Fruit fly (Drosophila melanogaster) whole organism, adult: Measurements from ENCODE around the gene Hpf1.

ENCODE experiments used
- CG11617 ChIP-seq: fragments of 200-800 bp; sonication (Bioruptor generic); optimal IDR thresholded peaks from 2 replicates; lab custom pipeline; 2017; ENCODE audit warnings: mild to moderate bottlenecking, missing biosample characterization, missing genetic modification reagents, missing genetic modification characterization
- CG7045 ChIP-seq: fragments of 200-800 bp; sonication (Bioruptor generic); optimal IDR thresholded peaks from 2 replicates; lab custom pipeline; 2017; ENCODE audit warnings: missing biosample characterization, mild to moderate bottlenecking, missing genetic modification characterization
- Crg-1 ChIP-seq: fragments of 200-800 bp; sonication (Bioruptor generic); optimal IDR thresholded peaks from 2 replicates; lab custom pipeline; 2016; ENCODE audit warnings: missing biosample characterization, missing genetic modification characterization
- Mnt ChIP-seq: fragments of 200-800 bp; sonication (Bioruptor generic); optimal IDR thresholded peaks from 2 replicates; lab custom pipeline; 2016; ENCODE audit warnings: missing biosample characterization, mild to moderate bottlenecking, missing genetic modification characterization
- bab1 ChIP-seq: fragments of 200-800 bp; sonication (Bioruptor generic); optimal IDR thresholded peaks from 3 replicates; lab custom pipeline; 2019; ENCODE audit warnings: missing biosample characterization, mild to moderate bottlenecking, missing genetic modification characterization, moderate library complexity
- kay ChIP-seq: fragments of 200-800 bp; sonication (Bioruptor generic); peaks from one replicate; lab custom pipeline; 2016; ENCODE audit warnings: missing biosample characterization, missing genetic modification characterization, borderline replicate concordance
- ovo ChIP-seq: fragments of 200-800 bp; sonication (Bioruptor generic); optimal IDR thresholded peaks from 2 replicates; lab custom pipeline; 2016; ENCODE audit warnings: missing biosample characterization, missing genetic modification characterization
- toe ChIP-seq: fragments of 200-800 bp; sonication (Bioruptor generic); optimal IDR thresholded peaks from 2 replicates; lab custom pipeline; 2016; ENCODE audit warnings: missing biosample characterization, missing genetic modification characterization

DNA sequence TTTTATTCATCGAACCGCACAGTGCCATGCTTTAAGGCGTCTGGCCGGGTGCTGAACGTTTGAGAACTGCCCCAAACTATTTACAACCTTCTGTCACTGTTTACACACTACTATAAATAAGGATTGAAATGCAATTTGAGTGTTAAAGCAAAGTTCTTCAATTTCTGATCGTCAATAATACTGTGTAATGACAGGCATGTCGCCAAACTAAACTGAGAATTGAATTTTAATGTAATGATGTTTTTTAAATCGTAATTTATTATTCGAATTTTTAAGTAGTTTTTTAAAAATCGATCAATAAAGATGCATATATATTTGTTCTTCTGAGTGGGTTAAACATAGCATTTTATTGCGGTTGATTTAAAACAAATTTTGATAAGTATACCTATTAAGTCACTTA, 10.7 kb upstream of the Hpf1 start, which contains the start of gene CG2082:
- TF ChIP-seq CG7045 (no peak), kay (GFP tag; lab: Kevin White, UChicago) (no peak), toe (GFP tag; lab: Kevin White, UChicago) (no peak), Mnt (GFP tag; lab: Kevin White, UChicago) (no peak), ovo (GFP tag; lab: Kevin White, UChicago) (no peak), bab1 (GFP tag; lab: Kevin White, UChicago) (no peak), CG11617 (GFP tag; lab: Kevin White, UChicago) (no peak), Crg-1 (GFP tag; lab: Kevin White, UChicago) (no peak)
